Fruit fly (Drosophila melanogaster): ENCODE data around the gene CG3815.

DNA sequence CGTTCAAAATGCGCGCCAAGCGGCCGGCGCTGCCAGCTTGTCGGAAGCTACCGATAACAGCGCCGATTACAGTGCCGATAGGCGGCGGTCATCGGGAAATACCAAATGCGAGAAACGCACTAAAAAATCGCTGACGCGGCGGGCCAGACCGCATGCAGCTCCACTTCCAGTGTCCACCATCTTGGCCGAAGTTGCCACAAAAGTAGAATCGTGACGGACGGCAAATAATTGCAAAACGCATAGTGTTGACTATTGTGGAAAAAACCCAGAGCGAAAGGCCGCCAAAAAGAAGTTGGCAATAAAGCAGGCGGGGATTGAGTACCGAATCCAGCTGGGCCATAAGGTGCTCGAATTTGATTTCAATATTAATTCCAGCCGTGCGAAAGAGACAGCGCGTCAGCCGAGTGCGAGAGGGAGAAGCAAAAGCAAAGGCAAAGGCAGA, 51.8 kb downstream of the CG3815 start, which contains the start of gene CG3847:
- TF ChIP-seq ttk (optimal IDR thresholded peaks at IDR 0.05), result no peak
- no peak for TF ChIP-seq Sin3A (optimal IDR thresholded peaks at IDR 0.05)
- no peak for TF ChIP-seq psq (optimal IDR thresholded peaks at IDR 0.05)
